Fruit fly (Drosophila melanogaster) whole organism, embryonic: ENCODE results near the gene CG7556.

Experiments
- Antp ChIP-seq: fragments of 200-800 bp; sonication (Bioruptor generic); optimal IDR thresholded peaks from 3 replicates; lab custom pipeline; 2016; ENCODE audit warnings: missing biosample characterization, missing genetic modification characterization
- CG10267 ChIP-seq: fragments of 200-800 bp; sonication (Bioruptor generic); optimal IDR thresholded peaks from 2 replicates; lab custom pipeline; 2018; ENCODE audit warnings: missing biosample characterization, mild to moderate bottlenecking, missing genetic modification characterization, moderate library complexity
- CG14710 ChIP-seq: fragments of 200-800 bp; sonication (Bioruptor generic); optimal IDR thresholded peaks from 3 replicates; lab custom pipeline; 2019; ENCODE audit warnings: missing biosample characterization, mild to moderate bottlenecking, missing genetic modification characterization, moderate library complexity
- CG15514 ChIP-seq: fragments of 200-800 bp; sonication (Bioruptor generic); optimal IDR thresholded peaks from 3 replicates; lab custom pipeline; 2017; ENCODE audit warnings: missing biosample characterization, missing genetic modification characterization, mild to moderate bottlenecking, moderate library complexity, missing genetic modification reagents
- CG17186 ChIP-seq: fragments of 200-800 bp; sonication (Bioruptor generic); optimal IDR thresholded peaks from 3 replicates; lab custom pipeline; 2017; ENCODE audit warnings: missing biosample characterization, missing genetic modification reagents, missing genetic modification characterization
- CG17359 ChIP-seq: fragments of 200-800 bp; sonication (Bioruptor generic); optimal IDR thresholded peaks from 3 replicates; lab custom pipeline; 2018; ENCODE audit warnings: missing biosample characterization, mild to moderate bottlenecking, missing genetic modification characterization, moderate library complexity
- CG2199 ChIP-seq: fragments of 200-800 bp; sonication (Bioruptor generic); IDR thresholded peaks from 3 replicates; pipeline ENCODE4 v1.3.6; 2022; ENCODE audit warnings: missing biosample characterization, missing genetic modification characterization
- CG2889 ChIP-seq: fragments of 200-800 bp; sonication (Bioruptor generic); IDR thresholded peaks from 3 replicates; pipeline ENCODE4 v1.3.6; 2022; ENCODE audit warnings: missing biosample characterization, missing genetic modification characterization
- CG30020 ChIP-seq: fragments of 200-800 bp; optimal IDR thresholded peaks from 2 replicates; lab custom pipeline; 2019; ENCODE audit warnings: missing biosample characterization, mild to moderate bottlenecking, missing genetic modification characterization, moderate library complexity
- CG30403 ChIP-seq: fragments of 200-800 bp; sonication (Bioruptor generic); optimal IDR thresholded peaks from 3 replicates; lab custom pipeline; 2016; ENCODE audit warnings: missing biosample characterization, missing genetic modification characterization
- CG33213 ChIP-seq: fragments of 200-800 bp; sonication (Bioruptor generic); optimal IDR thresholded peaks from 3 replicates; lab custom pipeline; 2016; ENCODE audit warnings: missing biosample characterization, missing genetic modification characterization
- CG3407 ChIP-seq: fragments of 200-800 bp; sonication (Bioruptor generic); optimal IDR thresholded peaks from 2 replicates; lab custom pipeline; 2018; ENCODE audit warnings: missing biosample characterization, mild to moderate bottlenecking, missing genetic modification characterization
- CG34224 ChIP-seq: fragments of 200-800 bp; sonication (Bioruptor generic); IDR thresholded peaks from 3 replicates; pipeline ENCODE4 v1.3.6; 2022; ENCODE audit warnings: missing biosample characterization, missing genetic modification characterization; ENCODE audit not compliant: partially characterized antibody
- CG34422 ChIP-seq: fragments of 200-800 bp; sonication (Bioruptor generic); IDR thresholded peaks from 3 replicates; pipeline ENCODE4 v1.3.6; 2022; ENCODE audit warnings: missing biosample characterization, missing genetic modification characterization
- CG4282 ChIP-seq: fragments of 200-800 bp; sonication (Bioruptor generic); optimal IDR thresholded peaks from 2 replicates; lab custom pipeline; 2016; ENCODE audit warnings: missing biosample characterization, missing genetic modification characterization
- CG6683 ChIP-seq: fragments of 200-800 bp; sonication (Bioruptor generic); optimal IDR thresholded peaks from 2 replicates; lab custom pipeline; 2017; ENCODE audit warnings: missing biosample characterization, mild to moderate bottlenecking, missing genetic modification characterization, missing genetic modification reagents
- CG8290 ChIP-seq, 3 experiments: fragments of 200-800 bp; sonication (Bioruptor generic); optimal IDR thresholded peaks; 2 replicates each; lab custom pipeline; 2016 to 2019; ENCODE audit warnings: missing biosample characterization in 3 of 3, missing genetic modification characterization in 3 of 3, mild to moderate bottlenecking in 2 of 3, moderate library complexity in 1 of 3
- CG8924 ChIP-seq: fragments of 200-800 bp; optimal IDR thresholded peaks from 3 replicates; lab custom pipeline; 2019; ENCODE audit warnings: missing biosample characterization, mild to moderate bottlenecking, missing genetic modification characterization, moderate library complexity
- CG9876 ChIP-seq: fragments of 200-800 bp; sonication (Bioruptor generic); optimal IDR thresholded peaks from 2 replicates; lab custom pipeline; 2016; ENCODE audit warnings: missing biosample characterization, missing genetic modification characterization
- CG9932 ChIP-seq: fragments of 200-800 bp; sonication (Bioruptor generic); IDR thresholded peaks from 2 replicates; pipeline ENCODE4 v1.3.6; 2022; ENCODE audit warnings: missing biosample characterization, missing genetic modification characterization
- CTCF ChIP-seq: fragments of 200-800 bp; sonication (Bioruptor generic); optimal IDR thresholded peaks from 2 replicates; lab custom pipeline; 2017; ENCODE audit warnings: missing biosample characterization, mild to moderate bottlenecking, missing genetic modification characterization, moderate library complexity
- Chrac-16 ChIP-seq: fragments of 200-800 bp; sonication (Bioruptor generic); optimal IDR thresholded peaks from 3 replicates; lab custom pipeline; 2016; ENCODE audit warnings: missing biosample characterization, missing genetic modification characterization
- E2f2 ChIP-seq: fragments of 200-800 bp; sonication (Bioruptor generic); IDR thresholded peaks from 2 replicates; pipeline ENCODE4 v1.3.6; 2022; ENCODE audit warnings: missing biosample characterization, missing genetic modification characterization
- Ets65A ChIP-seq: fragments of 200-800 bp; sonication (Bioruptor generic); peaks from one replicate; lab custom pipeline; 2016; ENCODE audit warnings: missing biosample characterization, missing genetic modification characterization
- Ets97D ChIP-seq: fragments of 200-800 bp; sonication (Bioruptor generic); optimal IDR thresholded peaks from 3 replicates; lab custom pipeline; 2016; ENCODE audit warnings: missing biosample characterization, missing genetic modification characterization
- Fer1 ChIP-seq: fragments of 200-800 bp; sonication (Bioruptor generic); optimal IDR thresholded peaks from 2 replicates; lab custom pipeline; 2017; ENCODE audit warnings: missing biosample characterization, mild to moderate bottlenecking, missing genetic modification characterization
- HLH54F ChIP-seq: fragments of 200-800 bp; sonication (Bioruptor generic); optimal IDR thresholded peaks from 3 replicates; lab custom pipeline; 2016; ENCODE audit warnings: missing biosample characterization, missing genetic modification characterization
- HmgZ ChIP-seq: fragments of 200-800 bp; sonication (Bioruptor generic); optimal IDR thresholded peaks from 2 replicates; lab custom pipeline; 2018; ENCODE audit warnings: missing biosample characterization, mild to moderate bottlenecking, missing genetic modification characterization
- Hr3 ChIP-seq: fragments of 200-800 bp; sonication (Bioruptor generic); optimal IDR thresholded peaks from 3 replicates; lab custom pipeline; 2016; ENCODE audit warnings: missing biosample characterization, missing genetic modification characterization
- Hr51 ChIP-seq, 2 experiments: fragments of 200-800 bp; sonication (Bioruptor generic); optimal IDR thresholded peaks; 2 replicates in 1 of 2; 3 replicates in 1 of 2; lab custom pipeline; 2016 to 2018; ENCODE audit warnings: missing biosample characterization in 2 of 2, missing genetic modification characterization in 2 of 2, mild to moderate bottlenecking in 1 of 2, moderate library complexity in 1 of 2
- MBD-R2 ChIP-seq: fragments of 200-800 bp; sonication (Bioruptor generic); IDR thresholded peaks from 2 replicates; pipeline ENCODE4 v1.3.6; 2022; ENCODE audit warnings: missing biosample characterization, missing genetic modification characterization
- Myb ChIP-seq: fragments of 200-800 bp; sonication (Bioruptor generic); optimal IDR thresholded peaks from 2 replicates; lab custom pipeline; 2016; ENCODE audit warnings: missing biosample characterization, missing genetic modification characterization
- Pdp1 ChIP-seq, 2 experiments: fragments of 200-800 bp; sonication (Bioruptor generic); optimal IDR thresholded peaks; 3 replicates each; lab custom pipeline; 2016; ENCODE audit warnings: missing biosample characterization in 2 of 2, missing genetic modification characterization in 2 of 2, mild to moderate bottlenecking in 1 of 2, moderate library complexity in 1 of 2
- Sry-β ChIP-seq: fragments of 200-800 bp; sonication (Bioruptor generic); optimal IDR thresholded peaks from 2 replicates; lab custom pipeline; 2018; ENCODE audit warnings: missing biosample characterization, mild to moderate bottlenecking, missing genetic modification characterization, moderate library complexity
- Xbp1 ChIP-seq: fragments of 200-800 bp; sonication (Bioruptor generic); optimal IDR thresholded peaks from 3 replicates; lab custom pipeline; 2016; ENCODE audit warnings: missing biosample characterization, mild to moderate bottlenecking, missing genetic modification characterization
- ems ChIP-seq: fragments of 200-800 bp; sonication (Bioruptor generic); optimal IDR thresholded peaks from 3 replicates; lab custom pipeline; 2016; ENCODE audit warnings: missing biosample characterization, missing genetic modification characterization
- gfzf ChIP-seq: fragments of 200-800 bp; sonication (Bioruptor generic); optimal IDR thresholded peaks from 2 replicates; lab custom pipeline; 2016; ENCODE audit warnings: missing biosample characterization, mild to moderate bottlenecking, missing genetic modification characterization, moderate library complexity
- gsb ChIP-seq: fragments of 200-800 bp; sonication (Bioruptor generic); IDR thresholded peaks from 2 replicates; pipeline ENCODE4 v1.3.6; 2022; ENCODE audit warnings: missing biosample characterization, missing genetic modification characterization
- insv ChIP-seq, 2 experiments: fragments of 200-800 bp; sonication (Bioruptor generic); optimal IDR thresholded peaks; 3 replicates each; lab custom pipeline; 2016 to 2018; ENCODE audit warnings: missing biosample characterization in 2 of 2, missing genetic modification characterization in 2 of 2
- jumu ChIP-seq: fragments of 200-800 bp; sonication (Bioruptor generic); optimal IDR thresholded peaks from 3 replicates; lab custom pipeline; 2016; ENCODE audit warnings: missing biosample characterization, missing genetic modification characterization
- onecut ChIP-seq: fragments of 200-800 bp; sonication (Bioruptor generic); IDR thresholded peaks from 2 replicates; pipeline ENCODE4 v1.3.6; 2022; ENCODE audit warnings: missing biosample characterization, missing genetic modification characterization
- rib ChIP-seq: fragments of 200-800 bp; sonication (Bioruptor generic); IDR thresholded peaks from 2 replicates; pipeline ENCODE4 v1.3.6; 2022; ENCODE audit warnings: missing biosample characterization, missing genetic modification characterization
- salm ChIP-seq: fragments of 200-800 bp; sonication (Bioruptor generic); optimal IDR thresholded peaks from 2 replicates; lab custom pipeline; 2018; ENCODE audit warnings: missing biosample characterization, mild to moderate bottlenecking, missing genetic modification characterization
- ssp ChIP-seq: fragments of 200-800 bp; sonication (Bioruptor generic); IDR thresholded peaks from 2 replicates; pipeline ENCODE4 v1.3.6; 2022; ENCODE audit warnings: missing biosample characterization, missing genetic modification characterization
- sug ChIP-seq: fragments of 200-800 bp; optimal IDR thresholded peaks from 2 replicates; lab custom pipeline; 2019; ENCODE audit warnings: missing biosample characterization, mild to moderate bottlenecking, missing genetic modification characterization, moderate library complexity
- trem ChIP-seq: fragments of 200-800 bp; optimal IDR thresholded peaks from 3 replicates; lab custom pipeline; 2019; ENCODE audit warnings: missing biosample characterization, mild to moderate bottlenecking, missing genetic modification characterization, moderate library complexity
- usp ChIP-seq: fragments of >200 bp; optimal IDR thresholded peaks from 2 replicates; lab custom pipeline; 2017; ENCODE audit warnings: missing biosample characterization, missing genetic modification characterization
- vvl ChIP-seq: fragments of 200-800 bp; sonication (Bioruptor generic); IDR thresholded peaks from 2 replicates; pipeline ENCODE4 v1.3.6; 2022; ENCODE audit warnings: missing biosample characterization, missing genetic modification characterization
- zen ChIP-seq: fragments of 200-800 bp; sonication (Bioruptor generic); optimal IDR thresholded peaks from 3 replicates; lab custom pipeline; 2018; ENCODE audit warnings: missing biosample characterization, mild to moderate bottlenecking, missing genetic modification characterization, moderate library complexity
- zen2 ChIP-seq: fragments of 200-800 bp; sonication (Bioruptor generic); IDR thresholded peaks from 3 replicates; pipeline ENCODE4 v1.3.6; 2022; ENCODE audit warnings: missing biosample characterization, missing genetic modification characterization; ENCODE audit not compliant: partially characterized antibody

Gene CG7556

DNA sequence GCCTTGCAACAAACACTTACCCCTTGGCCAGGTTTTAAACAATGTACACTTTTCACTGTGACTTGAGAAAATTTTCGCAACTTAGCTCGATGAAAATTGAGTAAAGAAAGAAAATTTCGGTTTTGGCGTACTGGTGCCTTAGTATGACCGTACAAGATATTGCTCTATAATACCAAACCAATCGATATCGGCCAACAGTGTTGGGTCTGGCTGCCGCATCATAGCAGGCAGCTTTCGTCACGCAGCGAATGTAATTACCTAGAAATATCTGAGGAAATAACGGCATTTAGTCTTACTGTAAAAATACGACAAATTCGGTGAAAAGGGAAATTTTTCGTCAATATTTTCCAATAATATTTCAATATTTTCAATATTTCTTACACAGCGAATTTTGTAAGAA, 28.4 kb upstream of the CG7556 start, which contains the start of gene Ulp1 (continued):
- peak; percentile 74 for TF ChIP-seq CG33213 (GFP tag; lab: Kevin White, UChicago)
- peak; percentile 5 for TF ChIP-seq CG8924
- peak; percentile 8 for TF ChIP-seq Chrac-16
- TF ChIP-seq gsb (GFP tag; lab: Robert Waterston, UW) = no peak
- peak; percentile 70 for TF ChIP-seq HmgZ (tag; lab: Kevin White, UChicago)
- TF ChIP-seq CG6683 (GFP tag; lab: Kevin White, UChicago) = no peak
- peak; percentile 32 for TF ChIP-seq jumu (GFP tag; lab: Kevin White, UChicago)
- no peak for TF ChIP-seq CG4282 (GFP tag; lab: Kevin White, UChicago)
- TF ChIP-seq rib (GFP tag; lab: Robert Waterston, UW) = no peak; the same call in 1 of the 2 replicates
- peak; percentile 4 for TF ChIP-seq CG9876 (GFP tag; lab: Kevin White, UChicago)
- TF ChIP-seq CG30403 (GFP tag; lab: Kevin White, UChicago) = no peak
- TF ChIP-seq Sry-β = peak; percentile 71
- peak; percentile 69 for TF ChIP-seq CG14710 (tag; lab: Kevin White, UChicago)
- TF ChIP-seq E2f2 (GFP tag; lab: Robert Waterston, UW) = peak; percentile 58
- no peak for TF ChIP-seq CG3407
- TF ChIP-seq CG8290 (GFP tag; optimal IDR thresholded peaks at IDR 0.05; lab: Kevin White, UChicago) = peak; percentile 55
- TF ChIP-seq CG8290 (tag; optimal IDR thresholded peaks at IDR 0.05; lab: Kevin White, UChicago) = peak in 1 of 2 experiments; percentile 81
- TF ChIP-seq MBD-R2 = peak; percentile 95
- peak; percentile 84 for TF ChIP-seq CTCF (GFP tag; lab: Kevin White, UChicago)
- no peak for TF ChIP-seq salm (tag; lab: Kevin White, UChicago)
- peak; percentile 17; the same call in 1 of the 3 replicates for TF ChIP-seq CG34224
- no peak for TF ChIP-seq CG2889 (GFP tag; lab: Robert Waterston, UW)
- peak; percentile 58 for TF ChIP-seq trem (tag; lab: Kevin White, UChicago)
- TF ChIP-seq CG30020 (tag; lab: Kevin White, UChicago) = peak; percentile 40
- peak; percentile 57 for TF ChIP-seq CG15514 (GFP tag; lab: Kevin White, UChicago)
- peak; percentile 92 for TF ChIP-seq Myb
- TF ChIP-seq vvl (GFP tag; lab: Robert Waterston, UW) = peak; percentile 45; the same call in 1 of the 2 replicates
- TF ChIP-seq onecut = peak; percentile 93
- peak in 1 of 2 experiments; percentile 47 for TF ChIP-seq insv (GFP tag; optimal IDR thresholded peaks at IDR 0.05; lab: Kevin White, UChicago)
- TF ChIP-seq CG17359 (tag; lab: Kevin White, UChicago) = peak; percentile 56
- TF ChIP-seq Antp (GFP tag; lab: Kevin White, UChicago) = peak; percentile 38
- peak; percentile 13 for TF ChIP-seq Xbp1 (GFP tag; lab: Kevin White, UChicago)
- TF ChIP-seq usp = no peak
- TF ChIP-seq Ets97D (GFP tag; lab: Kevin White, UChicago) = peak; percentile 80
- peak; percentile 52 for TF ChIP-seq CG17186 (GFP tag; lab: Kevin White, UChicago)
- peak; percentile 44; the same call in 1 of the 2 replicates for TF ChIP-seq CG9932 (GFP tag; lab: Robert Waterston, UW)
- 0 out of 3 replicates have a peak, but pooled peaks have one; percentile 6 for TF ChIP-seq CG34422
- TF ChIP-seq CG2199 (GFP tag; lab: Robert Waterston, UW) = 0 out of 3 replicates have a peak, but pooled peaks have one; percentile 9
- peak; percentile 42; the same call in 1 of the 2 replicates for TF ChIP-seq ssp (GFP tag; lab: Robert Waterston, UW)
- TF ChIP-seq sug (tag; lab: Kevin White, UChicago) = peak; percentile 30
- 0 out of 3 replicates have a peak, but pooled peaks have one; percentile 31 for TF ChIP-seq zen2 (GFP tag; lab: Robert Waterston, UW)
- peak in 1 of 2 experiments; percentile 47 for TF ChIP-seq Pdp1 (GFP tag; optimal IDR thresholded peaks at IDR 0.05; lab: Kevin White, UChicago)
- peak; percentile 27 for TF ChIP-seq HLH54F
- peak; percentile 87 for TF ChIP-seq zen (tag; lab: Kevin White, UChicago)
- TF ChIP-seq Fer1 (GFP tag; lab: Kevin White, UChicago) = peak; percentile 13
- TF ChIP-seq Hr3 (GFP tag; lab: Kevin White, UChicago) = peak; percentile 31
- TF ChIP-seq gfzf (GFP tag; lab: Kevin White, UChicago) = peak; percentile 94
- TF ChIP-seq CG10267 (tag; lab: Kevin White, UChicago) = peak; percentile 85
- peak in 1 of 2 experiments; percentile 14 for TF ChIP-seq Hr51 (GFP tag; optimal IDR thresholded peaks at IDR 0.05; lab: Kevin White, UChicago)
- TF ChIP-seq Ets65A (GFP tag; lab: Kevin White, UChicago) = peak; percentile 60
- peak; percentile 3 for TF ChIP-seq ems (GFP tag; lab: Kevin White, UChicago)
